Worm (Caenorhabditis elegans): ENCODE results near the gene ufd-3.

ufd-3 gene

DNA sequence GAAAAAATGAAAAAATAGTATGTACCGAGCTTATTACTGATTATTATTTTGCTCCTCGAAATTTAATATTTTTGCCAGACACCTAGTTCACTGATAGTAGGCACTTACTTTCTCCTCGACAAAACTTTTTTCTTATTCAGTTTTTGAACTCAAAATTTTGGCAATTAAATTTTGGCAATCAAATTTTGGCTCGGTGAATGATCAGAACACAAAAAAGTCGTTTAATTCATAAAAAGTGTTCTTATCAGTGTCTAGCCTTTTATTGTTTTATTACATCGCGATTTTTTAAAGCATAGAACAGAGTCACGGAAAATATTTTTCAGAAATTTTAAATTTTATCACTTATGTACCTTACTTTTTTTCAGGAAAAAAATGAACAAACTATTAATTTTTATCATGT lies 45.4 kb upstream of the ufd-3 start:
- TF ChIP-seq ceh-22 (tag; optimal IDR thresholded peaks at IDR 0.05) = no peak
- no peak for TF ChIP-seq K02D7.2 (tag; optimal IDR thresholded peaks at IDR 0.05)
- TF ChIP-seq gmeb-2 (tag; optimal IDR thresholded peaks at IDR 0.05) = no peak
- TF ChIP-seq ceh-2 (tag; optimal IDR thresholded peaks at IDR 0.05) = no peak
- TF ChIP-seq hlh-6 (tag; optimal IDR thresholded peaks at IDR 0.05) = no peak
- no peak for TF ChIP-seq pha-2 (tag; optimal IDR thresholded peaks at IDR 0.05)
- no peak for TF ChIP-seq sox-2 (GFP tag; IDR thresholded peaks at IDR 0.05)
- no peak for TF ChIP-seq F13H6.1 (tag; optimal IDR thresholded peaks at IDR 0.05)
- no peak for TF ChIP-seq ceh-24 (tag; optimal IDR thresholded peaks at IDR 0.05)
- TF ChIP-seq dve-1 (tag; optimal IDR thresholded peaks at IDR 0.05) = no peak
- TF ChIP-seq elt-2 (tag; optimal IDR thresholded peaks at IDR 0.05) = no peak
- TF ChIP-seq K09A11.1 (tag; optimal IDR thresholded peaks at IDR 0.05; ENCODE audit: insufficient read depth) = no peak
- TF ChIP-seq fkh-6 (tag; optimal IDR thresholded peaks at IDR 0.05) = no peak
- TF ChIP-seq C08G9.2 (tag; optimal IDR thresholded peaks at IDR 0.05) = no peak
- TF ChIP-seq ceh-9 (tag; optimal IDR thresholded peaks at IDR 0.05) = no peak

DNA sequence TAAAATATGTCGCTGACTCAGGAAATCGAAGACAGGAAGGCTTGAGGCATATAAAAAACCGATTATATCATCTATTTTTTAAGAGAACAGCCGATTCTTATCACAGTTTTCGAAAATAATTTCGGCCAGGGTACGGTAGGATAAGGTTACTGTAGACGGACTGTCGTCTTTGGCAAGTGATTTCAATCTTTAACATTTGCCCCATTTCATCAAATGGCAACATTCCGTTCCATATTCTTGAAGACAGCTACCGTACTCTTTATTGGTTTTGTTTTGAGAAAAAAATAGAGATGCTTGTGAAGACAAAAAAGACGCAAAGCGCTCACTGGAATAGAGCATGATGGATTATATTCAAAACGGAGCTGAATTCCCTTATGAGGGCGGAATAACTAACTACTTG lies 41.8 kb upstream of the ufd-3 start:
- TF ChIP-seq nhr-232 (tag; optimal IDR thresholded peaks at IDR 0.05) (no peak), zip-5 (tag; optimal IDR thresholded peaks at IDR 0.05) (no peak), lin-11 (tag; optimal IDR thresholded peaks at IDR 0.05) (no peak), hlh-8 (tag; optimal IDR thresholded peaks at IDR 0.05) (no peak), ceh-19 (GFP tag; optimal IDR thresholded peaks at IDR 0.05) (no peak), unc-42 (tag; optimal IDR thresholded peaks at IDR 0.05) (no peak), nhr-11 (tag; optimal IDR thresholded peaks at IDR 0.05) (no peak)

DNA sequence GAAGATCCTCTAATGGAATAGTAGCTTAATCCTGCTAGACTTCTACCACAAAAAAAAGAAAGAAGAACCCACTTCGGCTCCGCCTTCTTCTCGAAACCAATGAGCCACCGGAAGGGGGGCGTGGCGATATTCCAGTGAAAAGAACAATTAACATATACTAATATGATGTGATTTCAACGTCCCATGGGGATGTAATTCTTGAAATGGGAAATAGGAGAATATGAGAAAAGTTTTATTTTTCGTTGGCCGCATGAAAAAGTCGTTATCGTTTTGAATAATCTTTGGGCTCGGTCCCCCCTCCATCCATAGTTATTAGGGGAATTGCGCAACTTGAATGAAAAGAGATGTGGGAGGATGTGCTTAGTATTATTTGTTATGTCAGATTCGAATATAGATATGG lies 40.3 kb upstream of the ufd-3 start, which contains the start of gene unc-4:
Gene unc-4 (minus strand): TSS at position 101 of the 400 bp plus-strand sequence.
- TF ChIP-seq ceh-34 (tag; optimal IDR thresholded peaks at IDR 0.05) (no peak), sdc-2 (tag; optimal IDR thresholded peaks at IDR 0.05) (no peak), C38D4.7 (GFP tag; optimal IDR thresholded peaks at IDR 0.05) (no peak), npax-4 (tag; optimal IDR thresholded peaks at IDR 0.05) (no peak), pqm-1 (tag; optimal IDR thresholded peaks at IDR 0.05) (no peak), ceh-2 (tag; optimal IDR thresholded peaks at IDR 0.05) (no peak), pag-3 (tag; optimal IDR thresholded peaks at IDR 0.05; ENCODE audit: borderline replicate concordance) (no peak), hlh-30 (tag; optimal IDR thresholded peaks at IDR 0.05; ENCODE audit: insufficient read depth) (no peak), fkh-6 (tag; optimal IDR thresholded peaks at IDR 0.05) (no peak), dve-1 (tag; optimal IDR thresholded peaks at IDR 0.05) (no peak), gmeb-2 (tag; optimal IDR thresholded peaks at IDR 0.05) (no peak), rnt-1 (tag; optimal IDR thresholded peaks at IDR 0.05) (no peak)

DNA sequence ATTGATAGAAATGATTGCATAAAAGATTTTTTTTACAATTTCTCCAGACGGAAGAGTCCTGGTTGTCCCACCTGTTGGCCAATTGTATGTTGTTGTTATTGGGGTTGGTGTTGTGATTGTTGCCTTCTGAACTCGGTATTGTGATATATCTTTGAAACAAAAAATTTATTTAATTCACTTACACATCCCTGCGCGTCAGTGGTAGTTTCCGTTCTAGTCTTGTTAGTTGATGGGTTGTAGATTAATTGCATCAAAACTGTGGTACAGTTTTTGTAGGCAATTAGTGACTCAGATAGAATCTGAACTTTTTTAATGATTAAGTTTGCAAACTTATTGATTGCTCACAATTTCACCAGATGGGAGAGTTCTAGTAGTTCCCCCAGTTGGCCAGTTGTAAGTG lies 36.1 kb upstream of the ufd-3 start:
- no peak for TF ChIP-seq nhr-11 (tag; optimal IDR thresholded peaks at IDR 0.05)
- TF ChIP-seq hlh-8 (tag; optimal IDR thresholded peaks at IDR 0.05) = no peak
- no peak for TF ChIP-seq eyg-1 (tag; optimal IDR thresholded peaks at IDR 0.05)
- TF ChIP-seq ceh-34 (tag; optimal IDR thresholded peaks at IDR 0.05) = no peak
- no peak for TF ChIP-seq ceh-24 (tag; optimal IDR thresholded peaks at IDR 0.05)
- TF ChIP-seq ama-1 (optimal IDR thresholded peaks at IDR 0.05) = no peak
- no peak for TF ChIP-seq C38D4.7 (GFP tag; optimal IDR thresholded peaks at IDR 0.05)
- no peak for TF ChIP-seq F13H6.1 (tag; optimal IDR thresholded peaks at IDR 0.05)
- no peak for TF ChIP-seq fax-1 (tag; optimal IDR thresholded peaks at IDR 0.05)
- TF ChIP-seq elt-4 (tag; optimal IDR thresholded peaks at IDR 0.05) = no peak
- no peak for TF ChIP-seq madf-2 (tag; optimal IDR thresholded peaks at IDR 0.05)
- TF ChIP-seq T23F11.4 (GFP tag; optimal IDR thresholded peaks at IDR 0.05) = no peak
- no peak for TF ChIP-seq unc-86 (tag; optimal IDR thresholded peaks at IDR 0.05)
- no peak for TF ChIP-seq lim-6 (tag; optimal IDR thresholded peaks at IDR 0.05)
